Fruit fly (Drosophila melanogaster) whole organism, embryonic: Measurements from ENCODE around the gene CG6231.

Experiments
- Awh ChIP-seq: fragments of 200-800 bp; sonication (Bioruptor generic); IDR thresholded peaks from 2 replicates; pipeline ENCODE4, ENCODE4 v1.3.6; 2022; ENCODE audit warnings: missing biosample characterization, missing genetic modification characterization
- Bdp1 ChIP-seq: fragments of 200-800 bp; sonication (Bioruptor generic); optimal IDR thresholded peaks from 3 replicates; lab custom pipeline; 2016; ENCODE audit warnings: missing biosample characterization, missing genetic modification characterization
- CG10321 ChIP-seq: fragments of 200-800 bp; sonication (Bioruptor generic); IDR thresholded peaks from 2 replicates; pipeline ENCODE4 v1.3.6; 2022; ENCODE audit warnings: missing biosample characterization, missing genetic modification characterization
- CG10366 ChIP-seq: fragments of 200-800 bp; sonication (Bioruptor generic); IDR thresholded peaks from 2 replicates; pipeline ENCODE4 v1.3.6; 2022; ENCODE audit warnings: missing biosample characterization, missing genetic modification characterization
- CG11398 ChIP-seq: fragments of 200-800 bp; sonication (Bioruptor generic); optimal IDR thresholded peaks from 2 replicates; lab custom pipeline; 2016; ENCODE audit warnings: missing biosample characterization, missing genetic modification characterization
- CG15514 ChIP-seq: fragments of 200-800 bp; sonication (Bioruptor generic); optimal IDR thresholded peaks from 3 replicates; lab custom pipeline; 2017; ENCODE audit warnings: missing biosample characterization, missing genetic modification characterization, mild to moderate bottlenecking, moderate library complexity, missing genetic modification reagents
- CG17186 ChIP-seq: fragments of 200-800 bp; sonication (Bioruptor generic); optimal IDR thresholded peaks from 3 replicates; lab custom pipeline; 2017; ENCODE audit warnings: missing biosample characterization, missing genetic modification reagents, missing genetic modification characterization
- CG17361 ChIP-seq: fragments of 200-800 bp; sonication (Bioruptor generic); IDR thresholded peaks from 3 replicates; pipeline ENCODE4 v1.3.6; 2022; ENCODE audit warnings: missing biosample characterization, missing genetic modification characterization
- CG1832 ChIP-seq: fragments of 200-800 bp; sonication (Bioruptor generic); optimal IDR thresholded peaks from 2 replicates; lab custom pipeline; 2017; ENCODE audit warnings: missing biosample characterization, mild to moderate bottlenecking, missing genetic modification characterization, inconsistent platforms
- CG32772 ChIP-seq: fragments of 200-800 bp; sonication (Bioruptor generic); IDR thresholded peaks from 2 replicates; pipeline ENCODE4 v1.3.6; 2022; ENCODE audit warnings: missing biosample characterization, missing genetic modification characterization
- CG8290 ChIP-seq, 3 experiments: fragments of 200-800 bp; sonication (Bioruptor generic); optimal IDR thresholded peaks; 2 replicates each; lab custom pipeline; 2016 to 2019; ENCODE audit warnings: missing biosample characterization in 3 of 3, missing genetic modification characterization in 3 of 3, mild to moderate bottlenecking in 2 of 3, moderate library complexity in 1 of 3
- CG8478 ChIP-seq: fragments of >200 bp; optimal IDR thresholded peaks from 2 replicates; lab custom pipeline; 2018
- CHES-1-like ChIP-seq: fragments of 200-800 bp; sonication (Bioruptor generic); optimal IDR thresholded peaks from 2 replicates; lab custom pipeline; 2016; ENCODE audit warnings: missing biosample characterization, missing genetic modification characterization
- D19A ChIP-seq: fragments of 200-800 bp; optimal IDR thresholded peaks from 3 replicates; lab custom pipeline; 2019; ENCODE audit warnings: missing biosample characterization, mild to moderate bottlenecking, missing genetic modification characterization, moderate library complexity
- Dad ChIP-seq: fragments of 200-800 bp; sonication (Bioruptor generic); optimal IDR thresholded peaks from 3 replicates; lab custom pipeline; 2016; ENCODE audit warnings: missing biosample characterization, missing genetic modification characterization
- Ets65A ChIP-seq: fragments of 200-800 bp; sonication (Bioruptor generic); peaks from one replicate; lab custom pipeline; 2016; ENCODE audit warnings: missing biosample characterization, missing genetic modification characterization
- H15 ChIP-seq: fragments of 200-800 bp; sonication (Bioruptor generic); IDR thresholded peaks from 3 replicates; pipeline ENCODE4 v1.3.6; 2022; ENCODE audit warnings: missing biosample characterization, missing genetic modification characterization
- H2.0 ChIP-seq: fragments of 200-800 bp; sonication (Bioruptor generic); IDR thresholded peaks from 2 replicates; pipeline ENCODE4 v1.3.6; 2022; ENCODE audit warnings: missing biosample characterization, missing genetic modification characterization
- Hey ChIP-seq: fragments of 200-800 bp; sonication (Bioruptor generic); optimal IDR thresholded peaks from 3 replicates; lab custom pipeline; 2018; ENCODE audit warnings: missing biosample characterization, mild to moderate bottlenecking, missing genetic modification characterization
- HmgD ChIP-seq: fragments of 200-800 bp; sonication (Bioruptor generic); optimal IDR thresholded peaks from 3 replicates; lab custom pipeline; 2016; ENCODE audit warnings: missing biosample characterization, missing genetic modification characterization
- MBD-R2 ChIP-seq: fragments of 200-800 bp; sonication (Bioruptor generic); IDR thresholded peaks from 2 replicates; pipeline ENCODE4 v1.3.6; 2022; ENCODE audit warnings: missing biosample characterization, missing genetic modification characterization
- Nf-YC ChIP-seq: fragments of 200-800 bp; optimal IDR thresholded peaks from 3 replicates; lab custom pipeline; 2019; ENCODE audit warnings: missing biosample characterization, mild to moderate bottlenecking, missing genetic modification characterization, moderate library complexity
- NfI ChIP-seq: fragments of 200-800 bp; sonication (Bioruptor generic); optimal IDR thresholded peaks from 3 replicates; lab custom pipeline; 2018; ENCODE audit warnings: missing biosample characterization, mild to moderate bottlenecking, missing genetic modification characterization, moderate library complexity
- Rx ChIP-seq: fragments of 200-800 bp; sonication (Bioruptor generic); IDR thresholded peaks from 2 replicates; pipeline ENCODE4 v1.3.6; 2022; ENCODE audit warnings: missing biosample characterization, missing genetic modification characterization
- Side ChIP-seq: fragments of 200-800 bp; sonication (Bioruptor generic); optimal IDR thresholded peaks from 2 replicates; lab custom pipeline; 2016; ENCODE audit warnings: missing biosample characterization, missing genetic modification characterization
- Ssrp ChIP-seq: fragments of 200-800 bp; sonication (Bioruptor generic); optimal IDR thresholded peaks from 2 replicates; lab custom pipeline; 2018; ENCODE audit warnings: missing biosample characterization, mild to moderate bottlenecking, missing genetic modification characterization, moderate library complexity
- Trl ChIP-seq, 3 experiments: fragments of >200 bp in 2 of 3; fragments of 200-800 bp in 1 of 3; sonication (Bioruptor generic) in 1 of 3; optimal IDR thresholded peaks; 2 replicates in 1 of 3; 3 replicates in 2 of 3; lab custom pipeline; 2016 to 2017; ENCODE audit warnings: missing biosample characterization in 1 of 3, missing genetic modification characterization in 1 of 3
- YL-1 ChIP-seq: fragments of 200-800 bp; sonication (Bioruptor generic); optimal IDR thresholded peaks from 3 replicates; lab custom pipeline; 2017; ENCODE audit warnings: missing biosample characterization, mild to moderate bottlenecking, missing genetic modification characterization
- ato ChIP-seq: fragments of 200-800 bp; sonication (Bioruptor generic); IDR thresholded peaks from 2 replicates; pipeline ENCODE4 v1.3.6; 2022; ENCODE audit warnings: missing biosample characterization, missing genetic modification characterization; ENCODE audit not compliant: partially characterized antibody
- bigmax ChIP-seq: fragments of 200-800 bp; sonication (Bioruptor generic); optimal IDR thresholded peaks from 2 replicates; lab custom pipeline; 2018; ENCODE audit warnings: missing biosample characterization, mild to moderate bottlenecking, missing genetic modification characterization
- bsh ChIP-seq, 2 experiments: fragments of 200-800 bp; sonication (Bioruptor generic); optimal IDR thresholded peaks; 2 replicates each; lab custom pipeline; 2017 to 2018; ENCODE audit warnings: mild to moderate bottlenecking in 2 of 2, missing biosample characterization in 2 of 2, missing genetic modification characterization in 2 of 2, moderate library complexity in 1 of 2
- crp ChIP-seq, 2 experiments: fragments of 200-800 bp; sonication (Bioruptor generic); optimal IDR thresholded peaks; 2 replicates in 1 of 2; 3 replicates in 1 of 2; lab custom pipeline; 2017; ENCODE audit warnings: missing biosample characterization in 2 of 2, missing genetic modification characterization in 2 of 2, mild to moderate bottlenecking in 1 of 2, moderate library complexity in 1 of 2
- cwo ChIP-seq: fragments of 200-800 bp; sonication (Bioruptor generic); optimal IDR thresholded peaks from 3 replicates; lab custom pipeline; 2017; ENCODE audit warnings: missing biosample characterization, missing genetic modification characterization, mild to moderate bottlenecking, moderate library complexity, missing genetic modification reagents
- dimm ChIP-seq: fragments of 200-800 bp; sonication (Bioruptor generic); IDR thresholded peaks from 2 replicates; pipeline ENCODE4 v1.3.6; 2022; ENCODE audit warnings: missing biosample characterization, missing genetic modification characterization
- eve ChIP-seq, 2 experiments: fragments of >200 bp; optimal IDR thresholded peaks; 2 replicates each; lab custom pipeline; 2017; ENCODE audit warnings: missing biosample characterization in 2 of 2, missing genetic modification characterization in 2 of 2
- ewg ChIP-seq: fragments of 200-800 bp; sonication (Bioruptor generic); optimal IDR thresholded peaks from 3 replicates; lab custom pipeline; 2017; ENCODE audit warnings: mild to moderate bottlenecking, missing biosample characterization, missing genetic modification reagents, missing genetic modification characterization
- kah ChIP-seq: fragments of 200-800 bp; sonication (Bioruptor generic); optimal IDR thresholded peaks from 2 replicates; lab custom pipeline; 2018; ENCODE audit warnings: missing biosample characterization, mild to moderate bottlenecking, missing genetic modification characterization
- lbe ChIP-seq: fragments of 200-800 bp; sonication (Bioruptor generic); optimal IDR thresholded peaks from 2 replicates; lab custom pipeline; 2016; ENCODE audit warnings: missing biosample characterization, mild to moderate bottlenecking, missing genetic modification characterization
- lilli ChIP-seq: fragments of 200-800 bp; sonication (Bioruptor generic); optimal IDR thresholded peaks from 3 replicates; lab custom pipeline; 2016; ENCODE audit warnings: missing biosample characterization, missing genetic modification characterization
- lola ChIP-seq, 3 experiments: fragments of >200 bp in 2 of 3; fragments of 200-800 bp in 1 of 3; sonication (Bioruptor generic) in 1 of 3; optimal IDR thresholded peaks; 2 replicates each; lab custom pipeline; 2017 to 2019; ENCODE audit warnings: missing biosample characterization in 3 of 3, missing genetic modification characterization in 3 of 3, mild to moderate bottlenecking in 1 of 3, moderate library complexity in 1 of 3
- pzg ChIP-seq: fragments of 200-800 bp; sonication (Bioruptor generic); optimal IDR thresholded peaks from 3 replicates; lab custom pipeline; 2018; ENCODE audit warnings: missing biosample characterization, mild to moderate bottlenecking, missing genetic modification characterization, moderate library complexity
- scrt ChIP-seq: fragments of 200-800 bp; sonication (Bioruptor generic); optimal IDR thresholded peaks from 2 replicates; lab custom pipeline; 2018; ENCODE audit warnings: missing biosample characterization, mild to moderate bottlenecking, missing genetic modification characterization, moderate library complexity
- seq ChIP-seq: fragments of 200-800 bp; sonication (Bioruptor generic); IDR thresholded peaks from 2 replicates; pipeline ENCODE4 v1.3.6; 2022; ENCODE audit warnings: missing biosample characterization, missing genetic modification characterization
- slbo ChIP-seq: fragments of 200-800 bp; sonication (Bioruptor generic); IDR thresholded peaks from 2 replicates; pipeline ENCODE4 v1.3.6; 2022; ENCODE audit warnings: missing biosample characterization, missing genetic modification characterization
- sr ChIP-seq: fragments of 200-800 bp; sonication (Bioruptor generic); IDR thresholded peaks from 3 replicates; pipeline ENCODE4 v1.3.6; 2022; ENCODE audit warnings: missing biosample characterization, missing genetic modification characterization
- tna ChIP-seq: fragments of 200-800 bp; sonication (Bioruptor generic); IDR thresholded peaks from 2 replicates; pipeline ENCODE4 v1.3.6; 2022; ENCODE audit warnings: missing biosample characterization, missing genetic modification characterization; ENCODE audit not compliant: partially characterized antibody
- unpg ChIP-seq: fragments of 200-800 bp; sonication (Bioruptor generic); optimal IDR thresholded peaks from 3 replicates; lab custom pipeline; 2018; ENCODE audit warnings: missing biosample characterization, mild to moderate bottlenecking, missing genetic modification characterization, moderate library complexity
- zen2 ChIP-seq: fragments of 200-800 bp; sonication (Bioruptor generic); IDR thresholded peaks from 3 replicates; pipeline ENCODE4 v1.3.6; 2022; ENCODE audit warnings: missing biosample characterization, missing genetic modification characterization; ENCODE audit not compliant: partially characterized antibody

The CG6231 gene

dm6 chr3R:19656455-19656854 is 23.9 kb upstream of the CG6231 start (continued):
- TF ChIP-seq Trl (optimal IDR thresholded peaks at IDR 0.05; lab: Kevin White, UChicago): peak; percentile 51 to 72
- TF ChIP-seq Trl (GFP tag; optimal IDR thresholded peaks at IDR 0.05; lab: Kevin White, UChicago): no peak
- TF ChIP-seq CHES-1-like (GFP tag; lab: Kevin White, UChicago): no peak
- TF ChIP-seq sr: 0 out of 3 replicates have a peak, but pooled peaks have one; percentile 6
- peak; percentile 56 for TF ChIP-seq CG8478
- TF ChIP-seq MBD-R2 (GFP tag; lab: Robert Waterston, UW): peak; percentile 71
- no peak for TF ChIP-seq unpg (GFP tag; lab: Kevin White, UChicago)
- TF ChIP-seq Ets65A (GFP tag; lab: Kevin White, UChicago): peak; percentile 6
- no peak for TF ChIP-seq tna (GFP tag; lab: Robert Waterston, UW)
- peak; percentile 46 for TF ChIP-seq CG1832
- no peak for TF ChIP-seq zen2
- TF ChIP-seq crp (GFP tag; optimal IDR thresholded peaks at IDR 0.05; lab: Kevin White, UChicago): peak in 1 of 2 experiments; percentile 57
- no peak for TF ChIP-seq lbe
- TF ChIP-seq Nf-YC: no peak
- TF ChIP-seq Bdp1 (GFP tag; lab: Kevin White, UChicago): no peak
- peak; percentile 73; the same call in 1 of the 2 replicates for TF ChIP-seq seq (GFP tag; lab: Robert Waterston, UW)
- TF ChIP-seq bigmax (GFP tag; lab: Kevin White, UChicago): no peak
- TF ChIP-seq dimm: no peak
- TF ChIP-seq CG10366 (GFP tag; lab: Robert Waterston, UW): no peak
- 0 out of 2 replicates have a peak, but pooled peaks have one; percentile 13 for TF ChIP-seq CG10321 (GFP tag; lab: Robert Waterston, UW)
- peak; percentile 99 for TF ChIP-seq scrt (GFP tag; lab: Kevin White, UChicago)
- peak; percentile 95 for TF ChIP-seq ewg
- TF ChIP-seq kah (GFP tag; lab: Kevin White, UChicago): peak; percentile 0
- TF ChIP-seq YL-1 (GFP tag; lab: Kevin White, UChicago): no peak
- TF ChIP-seq D19A (tag; lab: Kevin White, UChicago): no peak
- peak; percentile 66 for TF ChIP-seq CG15514
- no peak for TF ChIP-seq CG32772 (GFP tag; lab: Robert Waterston, UW)
- TF ChIP-seq Hey: peak; percentile 44

- TF ChIP-seq CG11398 (GFP tag; lab: Kevin White, UChicago) (no peak), lola (GFP tag; optimal IDR thresholded peaks at IDR 0.05; lab: Kevin White, UChicago) (no peak), eve (GFP tag; optimal IDR thresholded peaks at IDR 0.05; lab: Kevin White, UChicago) (no peak), Side (GFP tag; lab: Kevin White, UChicago) (no peak), slbo (no peak), ato (GFP tag; lab: Robert Waterston, UW) (no peak), Ssrp (no peak)
- TF ChIP-seq, all 482 proteins: peak for 0
Measured at dm6 chr3R:19650718-19651117, 18.2 kb upstream of the CG6231 start, which contains the start of gene CG31219. Gene CG31219 (plus strand): TSS chr3R:19651018.

- TF ChIP-seq lilli (GFP tag; lab: Kevin White, UChicago): peak; percentile 8
- no peak for TF ChIP-seq cwo (GFP tag; lab: Kevin White, UChicago)
- TF ChIP-seq bsh (GFP tag; optimal IDR thresholded peaks at IDR 0.05; lab: Kevin White, UChicago): peak in 1 of 2 experiments; percentile 23
- TF ChIP-seq pzg (GFP tag; lab: Kevin White, UChicago): peak; percentile 70
- TF ChIP-seq CG8290 (GFP tag; optimal IDR thresholded peaks at IDR 0.05; lab: Kevin White, UChicago): peak; percentile 30
- no peak for TF ChIP-seq CG8290 (tag; optimal IDR thresholded peaks at IDR 0.05; lab: Kevin White, UChicago)
- TF ChIP-seq CG17361 (GFP tag; lab: Robert Waterston, UW): peak; percentile 55; the same call in 2 of the 3 replicates
- peak; percentile 22 for TF ChIP-seq HmgD (GFP tag; lab: Kevin White, UChicago)
- TF ChIP-seq Dad (GFP tag; lab: Kevin White, UChicago): peak; percentile 2
- 0 out of 3 replicates have a peak, but pooled peaks have one; percentile 6 for TF ChIP-seq H15 (GFP tag; lab: Robert Waterston, UW)
- TF ChIP-seq NfI (GFP tag; lab: Kevin White, UChicago): peak; percentile 23
- TF ChIP-seq dimm: no peak
- peak; percentile 44; the same call in 1 of the 2 replicates for TF ChIP-seq H2.0 (GFP tag; lab: Robert Waterston, UW)
- peak; percentile 14 for TF ChIP-seq CG17186 (GFP tag; lab: Kevin White, UChicago)
- TF ChIP-seq Awh: 0 out of 2 replicates have a peak, but pooled peaks have one; percentile 20
- TF ChIP-seq Rx (GFP tag; lab: Robert Waterston, UW): no peak
Measured at dm6 chr3R:19648289-19648916, 15.9 kb upstream of the CG6231 start, which contains the start of the genes CG6195 and CG31220. Gene CG6195 (minus strand): TSS chr3R:19648410. Gene CG31220 (plus strand): TSS chr3R:19648487.
